Fruit fly (Drosophila melanogaster) whole organism, embryonic: ENCODE data around the gene CG17982.

ENCODE experiments used
- Aef1 ChIP-seq: fragments of 200-800 bp; sonication (Bioruptor generic); IDR thresholded peaks from 3 replicates; pipeline ENCODE4 v1.3.6; 2022; ENCODE audit warnings: missing biosample characterization, missing genetic modification characterization
- Awh ChIP-seq: fragments of 200-800 bp; sonication (Bioruptor generic); IDR thresholded peaks from 2 replicates; pipeline ENCODE4, ENCODE4 v1.3.6; 2022; ENCODE audit warnings: missing biosample characterization, missing genetic modification characterization
- Bgb ChIP-seq: fragments of 200-800 bp; sonication (Bioruptor generic); IDR thresholded peaks from 2 replicates; pipeline ENCODE4 v1.3.6; 2022; ENCODE audit warnings: missing biosample characterization, missing genetic modification characterization; ENCODE audit not compliant: partially characterized antibody
- CG11247 ChIP-seq: fragments of 200-800 bp; sonication (Bioruptor generic); IDR thresholded peaks from 2 replicates; pipeline ENCODE4 v1.3.6; 2022; ENCODE audit warnings: missing biosample characterization, missing genetic modification characterization
- CG11398 ChIP-seq: fragments of 200-800 bp; sonication (Bioruptor generic); optimal IDR thresholded peaks from 2 replicates; lab custom pipeline; 2016; ENCODE audit warnings: missing biosample characterization, missing genetic modification characterization
- CG11560 ChIP-seq: fragments of 200-800 bp; sonication (Bioruptor generic); IDR thresholded peaks from 3 replicates; pipeline ENCODE4 v1.3.6; 2022; ENCODE audit warnings: missing biosample characterization, missing genetic modification characterization
- CG13624 ChIP-seq: fragments of 200-800 bp; sonication (Bioruptor generic); optimal IDR thresholded peaks from 2 replicates; lab custom pipeline; 2016; ENCODE audit warnings: missing biosample characterization, missing genetic modification characterization
- CG14014 ChIP-seq: fragments of 200-800 bp; sonication (Bioruptor generic); IDR thresholded peaks from 2 replicates; pipeline ENCODE4 v1.3.6; 2022; ENCODE audit warnings: missing biosample characterization, missing genetic modification characterization
- CG14441 ChIP-seq: fragments of 200-800 bp; sonication (Bioruptor generic); IDR thresholded peaks from 2 replicates; pipeline ENCODE4 v1.3.6; 2022; ENCODE audit warnings: missing biosample characterization, missing genetic modification characterization
- CG15601 ChIP-seq: fragments of 200-800 bp; sonication (Bioruptor generic); optimal IDR thresholded peaks from 3 replicates; lab custom pipeline; 2019; ENCODE audit warnings: missing biosample characterization, mild to moderate bottlenecking, missing genetic modification characterization, moderate library complexity
- CG17361 ChIP-seq: fragments of 200-800 bp; sonication (Bioruptor generic); IDR thresholded peaks from 3 replicates; pipeline ENCODE4 v1.3.6; 2022; ENCODE audit warnings: missing biosample characterization, missing genetic modification characterization
- CG2129 ChIP-seq: fragments of 200-800 bp; sonication (Bioruptor generic); IDR thresholded peaks from 2 replicates; pipeline ENCODE4 v1.3.6; 2022; ENCODE audit warnings: missing biosample characterization, missing genetic modification characterization; ENCODE audit not compliant: partially characterized antibody
- CG2199 ChIP-seq: fragments of 200-800 bp; sonication (Bioruptor generic); IDR thresholded peaks from 3 replicates; pipeline ENCODE4 v1.3.6; 2022; ENCODE audit warnings: missing biosample characterization, missing genetic modification characterization
- CG34376 ChIP-seq: fragments of 200-800 bp; sonication (Bioruptor generic); optimal IDR thresholded peaks from 2 replicates; lab custom pipeline; 2018; ENCODE audit warnings: missing biosample characterization, mild to moderate bottlenecking, missing genetic modification characterization
- CG3847 ChIP-seq: fragments of 200-800 bp; sonication (Bioruptor generic); IDR thresholded peaks from 2 replicates; pipeline ENCODE4 v1.3.6; 2022; ENCODE audit warnings: missing biosample characterization, missing genetic modification characterization
- CG3995 ChIP-seq: fragments of 200-800 bp; sonication (Bioruptor generic); optimal IDR thresholded peaks from 3 replicates; lab custom pipeline; 2016; ENCODE audit warnings: missing biosample characterization, missing genetic modification characterization
- CG42726 ChIP-seq: fragments of 200-800 bp; sonication (Bioruptor generic); IDR thresholded peaks from 2 replicates; pipeline ENCODE4 v1.3.6; 2022; ENCODE audit warnings: missing biosample characterization, missing genetic modification characterization; ENCODE audit not compliant: partially characterized antibody
- CG6175 ChIP-seq: fragments of 200-800 bp; sonication (Bioruptor generic); IDR thresholded peaks from 3 replicates; pipeline ENCODE4 v1.3.6; 2022; ENCODE audit warnings: missing biosample characterization, missing genetic modification characterization
- CG7357 ChIP-seq: fragments of 200-800 bp; sonication (Bioruptor generic); IDR thresholded peaks from 3 replicates; pipeline ENCODE4 v1.3.6; 2022; ENCODE audit warnings: missing biosample characterization, missing genetic modification characterization
- CG7372 ChIP-seq: fragments of 200-800 bp; sonication (Bioruptor generic); IDR thresholded peaks from 2 replicates; pipeline ENCODE4 v1.3.6; 2022; ENCODE audit warnings: missing biosample characterization, missing genetic modification characterization
- CG7745 ChIP-seq: fragments of 200-800 bp; sonication (Bioruptor generic); optimal IDR thresholded peaks from 2 replicates; lab custom pipeline; 2018; ENCODE audit warnings: missing biosample characterization, mild to moderate bottlenecking, missing genetic modification characterization, moderate library complexity
- CG9797 ChIP-seq: fragments of 200-800 bp; sonication (Bioruptor generic); optimal IDR thresholded peaks from 3 replicates; lab custom pipeline; 2018; ENCODE audit warnings: missing biosample characterization, mild to moderate bottlenecking, missing genetic modification characterization
- CG9876 ChIP-seq: fragments of 200-800 bp; sonication (Bioruptor generic); optimal IDR thresholded peaks from 2 replicates; lab custom pipeline; 2016; ENCODE audit warnings: missing biosample characterization, missing genetic modification characterization
- D19A ChIP-seq: fragments of 200-800 bp; optimal IDR thresholded peaks from 3 replicates; lab custom pipeline; 2019; ENCODE audit warnings: missing biosample characterization, mild to moderate bottlenecking, missing genetic modification characterization, moderate library complexity
- Dad ChIP-seq: fragments of 200-800 bp; sonication (Bioruptor generic); optimal IDR thresholded peaks from 3 replicates; lab custom pipeline; 2016; ENCODE audit warnings: missing biosample characterization, missing genetic modification characterization
- Doc2 ChIP-seq: fragments of 200-800 bp; sonication (Bioruptor generic); IDR thresholded peaks from 2 replicates; pipeline ENCODE4 v1.3.6; 2022; ENCODE audit warnings: missing biosample characterization, missing genetic modification characterization
- HHEX ChIP-seq: fragments of 200-800 bp; sonication (Bioruptor generic); optimal IDR thresholded peaks from 3 replicates; lab custom pipeline; 2017; ENCODE audit warnings: missing biosample characterization, mild to moderate bottlenecking, missing genetic modification characterization, missing genetic modification reagents
- HmgD ChIP-seq: fragments of 200-800 bp; sonication (Bioruptor generic); optimal IDR thresholded peaks from 3 replicates; lab custom pipeline; 2016; ENCODE audit warnings: missing biosample characterization, missing genetic modification characterization
- Hr3 ChIP-seq: fragments of 200-800 bp; sonication (Bioruptor generic); optimal IDR thresholded peaks from 3 replicates; lab custom pipeline; 2016; ENCODE audit warnings: missing biosample characterization, missing genetic modification characterization
- Lpt ChIP-seq: fragments of >200 bp; optimal IDR thresholded peaks from 2 replicates; lab custom pipeline; 2018; ENCODE audit warnings: missing biosample characterization, missing genetic modification characterization
- Med ChIP-seq: fragments of 200-800 bp; sonication (Bioruptor generic); peaks from one replicate; lab custom pipeline; 2016; ENCODE audit warnings: missing biosample characterization, missing genetic modification characterization, mild to moderate bottlenecking, inconsistent platforms, moderate library complexity
- NC2α ChIP-seq: fragments of 200-800 bp; sonication (Bioruptor generic); optimal IDR thresholded peaks from 2 replicates; lab custom pipeline; 2016; ENCODE audit warnings: missing biosample characterization, missing genetic modification characterization
- Pdp1 ChIP-seq, 2 experiments: fragments of 200-800 bp; sonication (Bioruptor generic); optimal IDR thresholded peaks; 3 replicates each; lab custom pipeline; 2016; ENCODE audit warnings: missing biosample characterization in 2 of 2, missing genetic modification characterization in 2 of 2, mild to moderate bottlenecking in 1 of 2, moderate library complexity in 1 of 2
- amos ChIP-seq: fragments of 200-800 bp; sonication (Bioruptor generic); IDR thresholded peaks from 2 replicates; pipeline ENCODE4 v1.3.6; 2022; ENCODE audit warnings: missing biosample characterization, missing genetic modification characterization; ENCODE audit not compliant: partially characterized antibody
- br ChIP-seq: fragments of >200 bp; optimal IDR thresholded peaks from 2 replicates; lab custom pipeline; 2017
- cad ChIP-seq: fragments of >200 bp; optimal IDR thresholded peaks from 2 replicates; lab custom pipeline; 2017; ENCODE audit warnings: missing biosample characterization, missing genetic modification characterization
- cas ChIP-seq: fragments of 200-800 bp; sonication (Bioruptor generic); IDR thresholded peaks from 2 replicates; pipeline ENCODE4 v1.3.6; 2022; ENCODE audit warnings: missing biosample characterization, missing genetic modification characterization
- chm ChIP-seq: fragments of 200-800 bp; sonication (Bioruptor generic); IDR thresholded peaks from 2 replicates; pipeline ENCODE4 v1.3.6; 2022; ENCODE audit warnings: missing biosample characterization, missing genetic modification characterization
- corto ChIP-seq: fragments of 200-800 bp; sonication (Bioruptor generic); optimal IDR thresholded peaks from 2 replicates; lab custom pipeline; 2016; ENCODE audit warnings: missing biosample characterization, mild to moderate bottlenecking, missing genetic modification characterization, moderate library complexity
- dm ChIP-seq: fragments of 200-800 bp; sonication (Bioruptor generic); optimal IDR thresholded peaks from 3 replicates; lab custom pipeline; 2016; ENCODE audit warnings: missing biosample characterization, missing genetic modification characterization
- fd64A ChIP-seq: fragments of 200-800 bp; sonication (Bioruptor generic); optimal IDR thresholded peaks from 3 replicates; lab custom pipeline; 2018; ENCODE audit warnings: missing biosample characterization, mild to moderate bottlenecking, missing genetic modification characterization
- jumu ChIP-seq: fragments of 200-800 bp; sonication (Bioruptor generic); optimal IDR thresholded peaks from 3 replicates; lab custom pipeline; 2016; ENCODE audit warnings: missing biosample characterization, missing genetic modification characterization
- ken ChIP-seq: fragments of 200-800 bp; sonication (Bioruptor generic); IDR thresholded peaks from 3 replicates; pipeline ENCODE4 v1.3.6; 2022; ENCODE audit warnings: missing biosample characterization, missing genetic modification characterization
- kni ChIP-seq: fragments of 200-800 bp; sonication (Bioruptor generic); optimal IDR thresholded peaks from 3 replicates; lab custom pipeline; 2017; ENCODE audit warnings: mild to moderate bottlenecking, missing biosample characterization, missing genetic modification reagents, missing genetic modification characterization
- lmd ChIP-seq: fragments of 200-800 bp; sonication (Bioruptor generic); IDR thresholded peaks from 2 replicates; pipeline ENCODE4 v1.3.6; 2022; ENCODE audit warnings: missing biosample characterization, missing genetic modification characterization
- mirr ChIP-seq: fragments of 200-800 bp; sonication (Bioruptor generic); optimal IDR thresholded peaks from 3 replicates; lab custom pipeline; 2018; ENCODE audit warnings: missing biosample characterization, mild to moderate bottlenecking, missing genetic modification characterization
- pan ChIP-seq, 4 experiments: fragments of >200 bp in 3 of 4; fragments of 200-800 bp in 1 of 4; sonication (Bioruptor generic) in 1 of 4; optimal IDR thresholded peaks in 3 of 4; IDR thresholded peaks in 1 of 4; 2 replicates each; pipeline versions ENCODE4 v1.3.6 to Lab custom; 2017 to 2022; ENCODE audit warnings: missing biosample characterization in 2 of 4, missing genetic modification characterization in 2 of 4, mixed read lengths in 1 of 4
- pzg ChIP-seq: fragments of 200-800 bp; sonication (Bioruptor generic); optimal IDR thresholded peaks from 3 replicates; lab custom pipeline; 2018; ENCODE audit warnings: missing biosample characterization, mild to moderate bottlenecking, missing genetic modification characterization, moderate library complexity
- row ChIP-seq: fragments of 200-800 bp; sonication (Bioruptor generic); IDR thresholded peaks from 3 replicates; pipeline ENCODE4 v1.3.6; 2022; ENCODE audit warnings: missing biosample characterization, missing genetic modification characterization
- sens ChIP-seq: fragments of 200-800 bp; sonication (Bioruptor generic); peaks from one replicate; lab custom pipeline; 2016; ENCODE audit warnings: missing biosample characterization, missing genetic modification characterization
- vnd ChIP-seq: fragments of 200-800 bp; sonication (Bioruptor generic); IDR thresholded peaks from 3 replicates; pipeline ENCODE4 v1.3.6; 2022; ENCODE audit warnings: missing biosample characterization, missing genetic modification characterization; ENCODE audit not compliant: partially characterized antibody

CG17982 gene

dm6 chrX:8143537-8143936 is at the start of gene CG17982 (continued):
- TF ChIP-seq HmgD (GFP tag; lab: Kevin White, UChicago): no peak
- TF ChIP-seq vnd (GFP tag; lab: Robert Waterston, UW): no peak
- peak; percentile 47 for TF ChIP-seq pzg (GFP tag; lab: Kevin White, UChicago)
- peak; percentile 97 for TF ChIP-seq sens
- TF ChIP-seq NC2α: peak; percentile 72
- TF ChIP-seq corto (GFP tag; lab: Kevin White, UChicago): peak; percentile 87
- TF ChIP-seq CG7372 (GFP tag; lab: Robert Waterston, UW): peak; percentile 62
- TF ChIP-seq CG14014 (GFP tag; lab: Robert Waterston, UW): peak; percentile 84
- TF ChIP-seq CG14441: peak; percentile 80
- peak; percentile 81 for TF ChIP-seq Dad (GFP tag; lab: Kevin White, UChicago)
- TF ChIP-seq CG9797 (GFP tag; lab: Kevin White, UChicago): no peak
- TF ChIP-seq CG17361 (GFP tag; lab: Robert Waterston, UW): peak; percentile 82
- TF ChIP-seq dm (GFP tag; lab: Kevin White, UChicago): peak; percentile 61
- peak; percentile 58; the same call in 1 of the 2 replicates for TF ChIP-seq cas (GFP tag; lab: Robert Waterston, UW)
- peak; percentile 66; the same call in 1 of the 2 replicates for TF ChIP-seq chm
- peak; percentile 76 for TF ChIP-seq HHEX (GFP tag; lab: Kevin White, UChicago)
- TF ChIP-seq CG6175: 0 out of 3 replicates have a peak, but pooled peaks have one; percentile 38
- TF ChIP-seq Hr3 (GFP tag; lab: Kevin White, UChicago): peak; percentile 77
- TF ChIP-seq Lpt (GFP tag; lab: Kevin White, UChicago): no peak
- TF ChIP-seq fd64A (GFP tag; lab: Kevin White, UChicago): peak; percentile 45
- no peak for TF ChIP-seq Doc2
- TF ChIP-seq pan (optimal IDR thresholded peaks at IDR 0.05; lab: Kevin White, UChicago): no peak
- TF ChIP-seq pan (GFP tag; optimal IDR thresholded peaks at IDR 0.05 in 1 of 2, IDR thresholded peaks at IDR 0.05 in 1 of 2): peak in 1 of 2 experiments; percentile 86
- TF ChIP-seq Aef1: peak; percentile 66
- TF ChIP-seq CG11398 (GFP tag; lab: Kevin White, UChicago): peak; percentile 69
- TF ChIP-seq br (lab: Kevin White, UChicago): no peak
- TF ChIP-seq CG7745 (tag; lab: Kevin White, UChicago): no peak
- TF ChIP-seq Med (GFP tag; lab: Kevin White, UChicago): peak; percentile 98
- peak; percentile 75 for TF ChIP-seq mirr (GFP tag; lab: Kevin White, UChicago)
- TF ChIP-seq ken (GFP tag; lab: Robert Waterston, UW): peak; percentile 75

- TF ChIP-seq cad (GFP tag; lab: Kevin White, UChicago) (peak; percentile 62), lmd (GFP tag; lab: Robert Waterston, UW) (0 out of 2 replicates have a peak, but pooled peaks have one; percentile 6), CG13624 (GFP tag; lab: Kevin White, UChicago) (peak; percentile 51), CG9876 (GFP tag; lab: Kevin White, UChicago) (no peak), CG42726 (GFP tag; lab: Robert Waterston, UW) (no peak), row (peak; percentile 73), CG11247 (GFP tag; lab: Robert Waterston, UW) (no peak), CG3995 (GFP tag; lab: Kevin White, UChicago) (no peak), Pdp1 (GFP tag; optimal IDR thresholded peaks at IDR 0.05; lab: Kevin White, UChicago) (peak in 1 of 2 experiments; percentile 19), CG2199 (0 out of 3 replicates have a peak, but pooled peaks have one; percentile 53), D19A (tag; lab: Kevin White, UChicago) (no peak), CG2129 (GFP tag; lab: Robert Waterston, UW) (no peak), CG7357 (GFP tag; lab: Robert Waterston, UW) (no peak), Awh (no peak; the same call in 1 of the 2 replicates), Bgb (GFP tag; lab: Robert Waterston, UW) (peak; percentile 62; the same call in 1 of the 2 replicates), CG34376 (peak; percentile 26), CG15601 (no peak), amos (GFP tag; lab: Robert Waterston, UW) (peak; percentile 39; the same call in 1 of the 2 replicates), br (lab: Kevin White, UChicago) (no peak), jumu (GFP tag; lab: Kevin White, UChicago) (no peak), CG11560 (tag; lab: Robert Waterston, UW) (no peak), kni (GFP tag; lab: Kevin White, UChicago) (peak; percentile 69), CG3847 (no peak)
Observed at dm6 chrX:8193017-8193556, 49.5 kb upstream of the CG17982 start.
